Worm (Caenorhabditis elegans): ENCODE measurements around the gene acbp-6.

DNA sequence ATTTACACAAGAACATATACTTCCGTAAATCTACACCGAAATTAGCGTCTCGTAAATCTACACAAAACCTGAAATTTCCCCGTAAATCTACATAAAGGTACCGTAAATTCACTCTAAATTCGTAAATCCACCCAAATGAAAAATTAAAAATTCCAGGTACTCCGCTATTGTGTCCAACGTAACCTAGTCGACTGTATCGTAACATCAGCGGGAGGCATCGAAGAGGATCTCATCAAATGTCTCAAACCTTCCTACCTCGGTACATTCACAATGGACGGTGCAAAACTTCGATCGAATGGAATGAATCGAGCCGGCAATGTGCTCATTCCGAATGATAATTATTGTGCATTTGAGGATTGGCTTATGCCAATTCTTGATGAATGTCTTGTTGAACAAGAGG, 21.4 kb upstream of the acbp-6 start:
- TF ChIP-seq madf-3 (GFP tag; IDR thresholded peaks at IDR 0.05) (no peak), unc-130 (GFP tag; optimal IDR thresholded peaks at IDR 0.05) (no peak), cebp-2 (GFP tag; IDR thresholded peaks at IDR 0.05) (no peak), F57A8.1 (GFP tag; optimal IDR thresholded peaks at IDR 0.05) (no peak), efl-1 (GFP tag; optimal IDR thresholded peaks at IDR 0.05) (no peak)
